Worm (Caenorhabditis elegans) whole organism, young adult: ENCODE results near the gene nifk-1.
A peak's percentile ranks its signal among the peaks of the same experiment; 100 is the strongest.

Experiments used
- B0019.2 ChIP-seq: fragments of 200-800 bp; sonication (Bioruptor generic); conservative IDR thresholded peaks from 2 replicates; pipeline ENCODE4 v1.3.6; 2022; ENCODE audit warnings: missing genetic modification reagents, missing genetic modification characterization, missing compliant biosample characterization
- B0336.3 ChIP-seq: fragments of 200-800 bp; sonication (Bioruptor generic); IDR thresholded peaks from 2 replicates; pipeline ENCODE4 v1.3.6; 2022; ENCODE audit warnings: missing genetic modification characterization, missing compliant biosample characterization
- C06A6.2 ChIP-seq: fragments of 200-800 bp; sonication (Bioruptor generic); conservative IDR thresholded peaks from 2 replicates; pipeline ENCODE4 v1.3.6; 2022; ENCODE audit warnings: missing genetic modification characterization, missing compliant biosample characterization
- C17E4.6 ChIP-seq: fragments of 200-800 bp; sonication (Bioruptor generic); IDR thresholded peaks from 2 replicates; pipeline ENCODE4 v1.3.6; 2022; ENCODE audit warnings: missing genetic modification reagents, missing genetic modification characterization, missing compliant biosample characterization
- F49E8.2 ChIP-seq: sonication (generic microtip); optimal IDR thresholded peaks from 3 replicates; lab custom pipeline; 2017; ENCODE audit warnings: missing genetic modification characterization, mild to moderate bottlenecking, missing compliant biosample characterization, antibody characterized with exemption, moderate library complexity; ENCODE audit not compliant: insufficient read depth
- K11D2.4 ChIP-seq: fragments of 200-800 bp; sonication (Bioruptor generic); IDR thresholded peaks from 2 replicates; pipeline ENCODE4 v1.3.6; 2022; ENCODE audit warnings: missing genetic modification reagents, missing genetic modification characterization, missing compliant biosample characterization
- K12H6.12 ChIP-seq: fragments of 200-800 bp; sonication (Bioruptor generic); optimal IDR thresholded peaks from 2 replicates; lab custom pipeline; 2018; ENCODE audit warnings: mild to moderate bottlenecking, missing genetic modification characterization, missing compliant biosample characterization
- T26A5.8 ChIP-seq: sonication (generic microtip); optimal IDR thresholded peaks from 2 replicates; lab custom pipeline; 2016; ENCODE audit warnings: missing genetic modification characterization, missing compliant biosample characterization
- Y53G8AR.9 ChIP-seq: fragments of 200-800 bp; sonication (Bioruptor generic); conservative IDR thresholded peaks from 2 replicates; pipeline ENCODE4 v1.3.6; 2022; ENCODE audit warnings: missing genetic modification reagents, missing genetic modification characterization, missing compliant biosample characterization
- Y56A3A.18 ChIP-seq: fragments of 200-800 bp; sonication (Bioruptor generic); IDR thresholded peaks from 2 replicates; pipeline ENCODE4 v1.3.6; 2022; ENCODE audit warnings: missing genetic modification reagents, missing genetic modification characterization, missing compliant biosample characterization
- Y67H2A.10 ChIP-seq: fragments of 200-800 bp; sonication (Bioruptor generic); conservative IDR thresholded peaks from 2 replicates; pipeline ENCODE4 v1.3.6; 2022; ENCODE audit warnings: missing genetic modification reagents, missing genetic modification characterization, missing compliant biosample characterization
- Y79H2A.3 ChIP-seq: fragments of 200-800 bp; sonication (Bioruptor generic); conservative IDR thresholded peaks from 2 replicates; pipeline ENCODE4 v1.3.6; 2022; ENCODE audit warnings: missing genetic modification reagents, missing genetic modification characterization, missing compliant biosample characterization
- aptf-2 ChIP-seq: fragments of 200-800 bp; sonication (Bioruptor generic); conservative IDR thresholded peaks from 2 replicates; pipeline ENCODE4 v1.3.6; 2022; ENCODE audit warnings: missing genetic modification reagents, missing genetic modification characterization, missing compliant biosample characterization
- aptf-3 ChIP-seq: fragments of 200-800 bp; sonication (Bioruptor generic); IDR thresholded peaks from 2 replicates; pipeline ENCODE4 v1.3.6; 2022; ENCODE audit warnings: missing genetic modification characterization, missing compliant biosample characterization
- athp-1 ChIP-seq: sonication (generic microtip); optimal IDR thresholded peaks from 2 replicates; lab custom pipeline; 2017; ENCODE audit warnings: mild to moderate bottlenecking, missing genetic modification characterization, missing compliant biosample characterization
- attf-5 ChIP-seq: fragments of 200-800 bp; sonication (Bioruptor generic); optimal IDR thresholded peaks from 2 replicates; lab custom pipeline; 2018; ENCODE audit warnings: mild to moderate bottlenecking, missing genetic modification characterization, missing compliant biosample characterization
- bed-1 ChIP-seq: fragments of 200-800 bp; sonication (Bioruptor generic); IDR thresholded peaks from 2 replicates; pipeline ENCODE4 v1.3.6; 2022; ENCODE audit warnings: missing genetic modification reagents, missing genetic modification characterization, missing compliant biosample characterization
- bed-2 ChIP-seq: fragments of 200-800 bp; sonication (Bioruptor generic); IDR thresholded peaks from 2 replicates; pipeline ENCODE4 v1.3.6; 2022; ENCODE audit warnings: missing genetic modification reagents, missing genetic modification characterization, missing compliant biosample characterization
- cebp-1 ChIP-seq, 2 experiments: fragments of 200-800 bp in 1 of 2; sonication (Bioruptor generic) in 1 of 2; sonication (generic microtip) in 1 of 2; IDR thresholded peaks in 1 of 2; optimal IDR thresholded peaks in 1 of 2; 2 replicates each; pipeline versions ENCODE4 v1.3.6 to Lab custom; 2017 to 2022; ENCODE audit warnings: missing compliant biosample characterization in 2 of 2, missing genetic modification characterization in 2 of 2, mild to moderate bottlenecking in 1 of 2, missing genetic modification reagents in 1 of 2, moderate library complexity in 1 of 2
- cebp-2 ChIP-seq: fragments of 200-800 bp; sonication (Bioruptor generic); IDR thresholded peaks from 2 replicates; pipeline ENCODE4 v1.3.6; 2022; ENCODE audit warnings: missing genetic modification characterization, missing compliant biosample characterization
- ceh-58 ChIP-seq: fragments of 200-800 bp; sonication (Bioruptor generic); IDR thresholded peaks from 2 replicates; pipeline ENCODE4 v1.3.6; 2022; ENCODE audit warnings: missing genetic modification characterization, missing compliant biosample characterization
- ceh-79 ChIP-seq: sonication (generic microtip); optimal IDR thresholded peaks from 2 replicates; lab custom pipeline; 2017; ENCODE audit warnings: mild to moderate bottlenecking, missing genetic modification characterization, missing compliant biosample characterization
- dox-1 ChIP-seq: fragments of 200-800 bp; sonication (Bioruptor generic); IDR thresholded peaks from 2 replicates; pipeline ENCODE4 v1.3.6; 2022; ENCODE audit warnings: missing genetic modification reagents, missing genetic modification characterization, missing compliant biosample characterization
- egl-44 ChIP-seq: fragments of 200-800 bp; sonication (Bioruptor generic); IDR thresholded peaks from 2 replicates; pipeline ENCODE4 v1.3.6; 2022; ENCODE audit warnings: missing genetic modification reagents, missing genetic modification characterization, missing compliant biosample characterization
- egrh-3 ChIP-seq: fragments of 200-800 bp; sonication (Bioruptor generic); IDR thresholded peaks from 2 replicates; pipeline ENCODE4 v1.3.6; 2022; ENCODE audit warnings: missing genetic modification reagents, missing genetic modification characterization, missing compliant biosample characterization
- ekl-4 ChIP-seq: fragments of 200-800 bp; sonication (Bioruptor generic); IDR thresholded peaks from 2 replicates; pipeline ENCODE4 v1.3.6; 2022; ENCODE audit warnings: missing genetic modification reagents, missing genetic modification characterization, missing compliant biosample characterization
- ets-4 ChIP-seq: fragments of 200-800 bp; sonication (Bioruptor generic); optimal IDR thresholded peaks from 2 replicates; lab custom pipeline; 2018; ENCODE audit warnings: mild to moderate bottlenecking, missing genetic modification characterization, missing compliant biosample characterization
- gei-17 ChIP-seq: fragments of 200-800 bp; sonication (Bioruptor generic); optimal IDR thresholded peaks from 2 replicates; lab custom pipeline; 2018; ENCODE audit warnings: mild to moderate bottlenecking, missing genetic modification characterization, missing compliant biosample characterization
- hlh-12 ChIP-seq: sonication (generic microtip); optimal IDR thresholded peaks from 2 replicates; lab custom pipeline; 2016; ENCODE audit warnings: missing genetic modification characterization, missing compliant biosample characterization
- hlh-26 ChIP-seq: fragments of 200-800 bp; sonication (Bioruptor generic); conservative IDR thresholded peaks from 2 replicates; pipeline ENCODE4 v1.3.6; 2022; ENCODE audit warnings: missing genetic modification reagents, missing genetic modification characterization, missing compliant biosample characterization
- hmg-1.2 ChIP-seq: fragments of 200-800 bp; sonication (Bioruptor generic); IDR thresholded peaks from 2 replicates; pipeline ENCODE4 v1.3.6; 2022; ENCODE audit warnings: missing genetic modification reagents, missing genetic modification characterization, missing compliant biosample characterization
- hsf-1 ChIP-seq: fragments of 200-800 bp; sonication (Bioruptor generic); IDR thresholded peaks from 2 replicates; pipeline ENCODE4 v1.3.6; 2022; ENCODE audit warnings: missing genetic modification reagents, missing genetic modification characterization, missing compliant biosample characterization
- lin-35 ChIP-seq, 3 experiments: fragments of 150-350 bp in 2 of 3; sonication (generic microtip) in 1 of 3; optimal IDR thresholded peaks; 2 replicates each; lab custom pipeline; 2014 to 2018; ENCODE audit warnings: missing biosample characterization in 3 of 3, missing genetic modification characterization in 3 of 3, missing genetic modification reagents in 3 of 3
- lin-40 ChIP-seq: sonication (generic microtip); optimal IDR thresholded peaks from 2 replicates; lab custom pipeline; 2016; ENCODE audit warnings: missing genetic modification characterization, mild to moderate bottlenecking, missing compliant biosample characterization, missing genotype, missing genetic modification reagents
- madf-6 ChIP-seq: fragments of 200-800 bp; sonication (Bioruptor generic); IDR thresholded peaks from 2 replicates; pipeline ENCODE4 v1.3.6; 2022; ENCODE audit warnings: missing genetic modification reagents, missing genetic modification characterization, missing compliant biosample characterization
- mes-4 ChIP-seq: sonication (generic microtip); optimal IDR thresholded peaks from 2 replicates; lab custom pipeline; 2016; ENCODE audit warnings: missing genotype, missing genetic modification characterization, missing compliant biosample characterization
- nfyb-1 ChIP-seq: fragments of 200-800 bp; sonication (Bioruptor generic); IDR thresholded peaks from 2 replicates; pipeline ENCODE4 v1.3.6; 2022; ENCODE audit warnings: missing genetic modification reagents, missing genetic modification characterization, missing compliant biosample characterization
- nhr-120 ChIP-seq: fragments of 200-800 bp; sonication (Bioruptor generic); IDR thresholded peaks from 2 replicates; pipeline ENCODE4 v1.3.6; 2022; ENCODE audit warnings: missing genetic modification characterization, missing compliant biosample characterization
- nhr-179 ChIP-seq: sonication (generic microtip); optimal IDR thresholded peaks from 2 replicates; lab custom pipeline; 2016; ENCODE audit warnings: mild to moderate bottlenecking, missing genetic modification characterization, missing compliant biosample characterization
- pha-4 ChIP-seq: fragments of 150-350 bp; sonication (generic microtip); optimal IDR thresholded peaks from 2 replicates; lab custom pipeline; 2014; ENCODE audit warnings: missing biosample characterization, missing genetic modification reagents, missing genetic modification characterization
- rcor-1 ChIP-seq: fragments of 200-800 bp; sonication (Bioruptor generic); IDR thresholded peaks from 2 replicates; pipeline ENCODE4 v1.3.6; 2022; ENCODE audit warnings: missing genetic modification reagents, missing genetic modification characterization, missing compliant biosample characterization
- sdz-38 ChIP-seq: sonication (generic microtip); optimal IDR thresholded peaks from 2 replicates; lab custom pipeline; 2016; ENCODE audit warnings: missing genotype, missing genetic modification characterization, missing compliant biosample characterization
- sea-2 ChIP-seq: fragments of 200-800 bp; sonication (Bioruptor generic); IDR thresholded peaks from 2 replicates; pipeline ENCODE4 v1.3.6; 2022; ENCODE audit warnings: missing genetic modification characterization, missing compliant biosample characterization
- somi-1 ChIP-seq: fragments of 200-800 bp; sonication (Bioruptor generic); optimal IDR thresholded peaks from 2 replicates; lab custom pipeline; 2018; ENCODE audit warnings: mild to moderate bottlenecking, missing genetic modification characterization, missing compliant biosample characterization
- sptf-2 ChIP-seq: fragments of 200-800 bp; sonication (Bioruptor generic); optimal IDR thresholded peaks from 2 replicates; lab custom pipeline; 2018; ENCODE audit warnings: mild to moderate bottlenecking, missing genetic modification characterization, missing compliant biosample characterization
- unc-130 ChIP-seq: sonication (generic microtip); optimal IDR thresholded peaks from 2 replicates; lab custom pipeline; 2016; ENCODE audit warnings: missing genetic modification reagents, missing genetic modification characterization, missing compliant biosample characterization
- ztf-22 ChIP-seq: fragments of 200-800 bp; sonication (Bioruptor generic); optimal IDR thresholded peaks from 2 replicates; lab custom pipeline; 2018; ENCODE audit warnings: mild to moderate bottlenecking, missing genetic modification characterization, moderate library complexity, missing compliant biosample characterization
- ztf-25 ChIP-seq: fragments of 200-800 bp; sonication (Bioruptor generic); IDR thresholded peaks from 2 replicates; pipeline ENCODE4 v1.3.6; 2022; ENCODE audit warnings: missing genetic modification reagents, missing genetic modification characterization, missing compliant biosample characterization

nifk-1 gene

DNA sequence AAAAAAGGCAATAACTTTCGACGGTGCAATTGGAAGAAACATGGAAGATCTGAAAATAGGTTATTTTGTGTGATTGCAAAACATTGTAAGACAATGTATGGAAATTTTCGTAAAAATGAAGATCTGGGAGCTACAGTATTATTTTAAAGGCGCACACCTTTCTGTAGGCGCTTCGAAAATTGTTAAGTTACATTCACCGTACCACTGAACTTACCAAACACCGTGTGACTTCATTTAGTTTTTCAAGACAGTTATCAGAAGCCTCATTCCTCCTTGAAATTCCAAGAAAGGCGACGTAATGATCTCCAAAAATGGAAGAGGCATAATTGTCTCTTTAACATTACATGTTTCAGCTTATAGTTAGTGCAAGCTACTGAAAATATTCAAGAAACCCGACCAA is 39.2 kb downstream of the nifk-1 start (continued):
- TF ChIP-seq C17E4.6 (no peak), unc-130 (GFP tag; lab: Kevin White, UChicago) (no peak), K11D2.4 (GFP tag; lab: Robert Waterston, UW) (peak; percentile 48; the same call in 1 of the 2 replicates), sea-2 (no peak), egrh-3 (GFP tag; lab: Robert Waterston, UW) (no peak), bed-2 (no peak), ztf-25 (GFP tag; lab: Robert Waterston, UW) (no peak), cebp-2 (GFP tag; lab: Robert Waterston, UW) (no peak), nhr-179 (no peak), ekl-4 (GFP tag; lab: Robert Waterston, UW) (peak; percentile 61; the same call in 1 of the 2 replicates), bed-1 (no peak), pha-4 (tag; lab: Kevin White, UChicago) (no peak), K12H6.12 (tag; lab: Kevin White, UChicago) (no peak), cebp-1 (GFP tag; IDR thresholded peaks at IDR 0.05; lab: Robert Waterston, UW) (no peak), cebp-1 (tag; optimal IDR thresholded peaks at IDR 0.05; lab: Kevin White, UChicago) (peak; percentile 48), nhr-120 (no peak), ets-4 (no peak), egl-44 (0 out of 2 replicates have a peak, but pooled peaks have one; percentile 18), sptf-2 (GFP tag; lab: Kevin White, UChicago) (no peak), gei-17 (GFP tag; lab: Kevin White, UChicago) (no peak), rcor-1 (GFP tag; lab: Robert Waterston, UW) (no peak), lin-35 (GFP tag; optimal IDR thresholded peaks at IDR 0.05; lab: Kevin White, UChicago) (peak in 1 of 3 experiments; percentile 69), athp-1 (peak; percentile 13), somi-1 (GFP tag; lab: Kevin White, UChicago) (no peak), hlh-12 (no peak), B0019.2 (GFP tag; lab: Robert Waterston, UW) (no peak), aptf-3 (0 out of 2 replicates have a peak, but pooled peaks have one; percentile 50), sdz-38 (no peak), hlh-26 (GFP tag; lab: Robert Waterston, UW) (no peak), lin-40 (tag; lab: Kevin White, UChicago) (peak; percentile 6), Y53G8AR.9 (GFP tag; lab: Robert Waterston, UW) (0 out of 2 replicates have a peak, but pooled peaks have one; percentile 61), hmg-1.2 (GFP tag; lab: Robert Waterston, UW) (0 out of 2 replicates have a peak, but pooled peaks have one; percentile 9), F49E8.2 (tag; lab: Kevin White, UChicago) (no peak)

- no peak for TF ChIP-seq mes-4
- TF ChIP-seq B0336.3 (GFP tag; lab: Robert Waterston, UW): no peak
- no peak for TF ChIP-seq hsf-1
- TF ChIP-seq T26A5.8: no peak
- TF ChIP-seq Y53G8AR.9 (GFP tag; lab: Robert Waterston, UW): peak; percentile 73; the same call in 1 of the 2 replicates
- no peak for TF ChIP-seq nfyb-1 (GFP tag; lab: Robert Waterston, UW)
- no peak for TF ChIP-seq Y56A3A.18 (GFP tag; lab: Robert Waterston, UW)
- TF ChIP-seq bed-1: 0 out of 2 replicates have a peak, but pooled peaks have one; percentile 4
- TF ChIP-seq lin-40 (tag; lab: Kevin White, UChicago): no peak
- TF ChIP-seq C06A6.2: no peak
- no peak for TF ChIP-seq unc-130 (GFP tag; lab: Kevin White, UChicago)
- no peak for TF ChIP-seq Y67H2A.10
- no peak for TF ChIP-seq ztf-25 (GFP tag; lab: Robert Waterston, UW)
- no peak for TF ChIP-seq ztf-22 (GFP tag; lab: Kevin White, UChicago)
- TF ChIP-seq cebp-1 (GFP tag; IDR thresholded peaks at IDR 0.05; lab: Robert Waterston, UW): 0 out of 2 replicates have a peak, but pooled peaks have one; percentile 16
- peak; percentile 39 for TF ChIP-seq cebp-1 (tag; optimal IDR thresholded peaks at IDR 0.05; lab: Kevin White, UChicago)
- TF ChIP-seq hlh-12: no peak
- TF ChIP-seq dox-1 (GFP tag; lab: Robert Waterston, UW): no peak
- TF ChIP-seq madf-6 (GFP tag; lab: Robert Waterston, UW): no peak
- 0 out of 2 replicates have a peak, but pooled peaks have one; percentile 34 for TF ChIP-seq Y79H2A.3 (GFP tag; lab: Robert Waterston, UW)
- TF ChIP-seq ceh-79 (tag; lab: Kevin White, UChicago): no peak
- no peak for TF ChIP-seq ceh-58 (GFP tag; lab: Robert Waterston, UW)
- TF ChIP-seq attf-5: no peak
- TF ChIP-seq athp-1: peak; percentile 17
- TF ChIP-seq C17E4.6: no peak
- no peak for TF ChIP-seq aptf-2 (GFP tag; lab: Robert Waterston, UW)
Measured at ce11 chrIII:4653374-4653773, 39.7 kb downstream of the nifk-1 start.
